Worm (Caenorhabditis elegans) whole organism, early embryonic: ENCODE data around the gene F58F9.8.

Source experiments
- B0310.2 ChIP-seq: sonication (generic microtip); optimal IDR thresholded peaks from 2 replicates; lab custom pipeline; 2016; ENCODE audit warnings: mild to moderate bottlenecking, missing genetic modification characterization, missing compliant biosample characterization
- F13C5.2 ChIP-seq: sonication (generic microtip); optimal IDR thresholded peaks from 2 replicates; lab custom pipeline; 2017; ENCODE audit warnings: mild to moderate bottlenecking, missing genetic modification characterization, inconsistent platforms, missing compliant biosample characterization
- aly-1 ChIP-seq: sonication (generic microtip); optimal IDR thresholded peaks from 2 replicates; lab custom pipeline; 2016; ENCODE audit warnings: missing genetic modification characterization, missing compliant biosample characterization
- ama-1 ChIP-seq: fragments of 150-350 bp; optimal IDR thresholded peaks from 2 replicates; lab custom pipeline; 2014
- ceh-13 ChIP-seq: fragments of 200-800 bp; sonication (Bioruptor generic); optimal IDR thresholded peaks from 2 replicates; lab custom pipeline; 2018; ENCODE audit warnings: mild to moderate bottlenecking, missing genetic modification characterization, missing compliant biosample characterization
- ceh-36 ChIP-seq: sonication (generic microtip); optimal IDR thresholded peaks from 2 replicates; lab custom pipeline; 2016; ENCODE audit warnings: missing genetic modification characterization, inconsistent platforms, missing compliant biosample characterization
- flt-1 ChIP-seq: fragments of 200-800 bp; sonication (Bioruptor generic); IDR thresholded peaks from 2 replicates; pipeline ENCODE4 v1.3.6; 2022; ENCODE audit warnings: missing genetic modification characterization, missing compliant biosample characterization
- hmbx-1 ChIP-seq: sonication (generic microtip); optimal IDR thresholded peaks from 2 replicates; lab custom pipeline; 2016; ENCODE audit warnings: mild to moderate bottlenecking, missing genetic modification characterization, missing compliant biosample characterization
- hnd-1 ChIP-seq: sonication (generic microtip); optimal IDR thresholded peaks from 2 replicates; lab custom pipeline; 2016; ENCODE audit warnings: missing genetic modification characterization, missing compliant biosample characterization
- pes-1 ChIP-seq: fragments of 200-800 bp; sonication (Bioruptor generic); IDR thresholded peaks from 2 replicates; pipeline ENCODE4 v1.3.6; 2022; ENCODE audit warnings: missing genetic modification reagents, missing genetic modification characterization, missing compliant biosample characterization
- scrt-1 ChIP-seq: fragments of 200-800 bp; sonication (Bioruptor generic); IDR thresholded peaks from 2 replicates; pipeline ENCODE4 v1.3.6; 2022; ENCODE audit warnings: missing genetic modification characterization, missing compliant biosample characterization
- tbx-11 ChIP-seq: fragments of 200-800 bp; sonication (Bioruptor generic); IDR thresholded peaks from 2 replicates; pipeline ENCODE4 v1.3.6; 2022; ENCODE audit warnings: missing genetic modification characterization, missing compliant biosample characterization
- tra-4 ChIP-seq: sonication (generic microtip); optimal IDR thresholded peaks from 2 replicates; lab custom pipeline; 2017; ENCODE audit warnings: missing genetic modification characterization, missing compliant biosample characterization

- no peak for TF ChIP-seq flt-1 (GFP tag; lab: Robert Waterston, UW)
- TF ChIP-seq pes-1 (GFP tag; lab: Robert Waterston, UW), result no peak
- no peak for TF ChIP-seq tbx-11 (GFP tag; lab: Robert Waterston, UW)
- no peak for TF ChIP-seq ceh-36 (tag; lab: Kevin White, UChicago)
- no peak for TF ChIP-seq aly-1 (tag; lab: Kevin White, UChicago)
- TF ChIP-seq F13C5.2, result no peak
- no peak for TF ChIP-seq ama-1 (lab: Kevin White, UChicago)
- no peak for TF ChIP-seq B0310.2 (tag; lab: Kevin White, UChicago)
- no peak for TF ChIP-seq tra-4 (tag; lab: Kevin White, UChicago)
- no peak for TF ChIP-seq ceh-13 (GFP tag; lab: Kevin White, UChicago)
- TF ChIP-seq hmbx-1 (tag; lab: Kevin White, UChicago), result no peak
- no peak for TF ChIP-seq hnd-1
- TF ChIP-seq scrt-1 (GFP tag; lab: Robert Waterston, UW), result no peak
Measured at ce11 chrIV:6217066-6217465, 20.9 kb upstream of the F58F9.8 start, which contains the start of gene C49A9.9.
